Worm (Caenorhabditis elegans): ENCODE measurements around the gene mrps-9.

Gene mrps-9

DNA sequence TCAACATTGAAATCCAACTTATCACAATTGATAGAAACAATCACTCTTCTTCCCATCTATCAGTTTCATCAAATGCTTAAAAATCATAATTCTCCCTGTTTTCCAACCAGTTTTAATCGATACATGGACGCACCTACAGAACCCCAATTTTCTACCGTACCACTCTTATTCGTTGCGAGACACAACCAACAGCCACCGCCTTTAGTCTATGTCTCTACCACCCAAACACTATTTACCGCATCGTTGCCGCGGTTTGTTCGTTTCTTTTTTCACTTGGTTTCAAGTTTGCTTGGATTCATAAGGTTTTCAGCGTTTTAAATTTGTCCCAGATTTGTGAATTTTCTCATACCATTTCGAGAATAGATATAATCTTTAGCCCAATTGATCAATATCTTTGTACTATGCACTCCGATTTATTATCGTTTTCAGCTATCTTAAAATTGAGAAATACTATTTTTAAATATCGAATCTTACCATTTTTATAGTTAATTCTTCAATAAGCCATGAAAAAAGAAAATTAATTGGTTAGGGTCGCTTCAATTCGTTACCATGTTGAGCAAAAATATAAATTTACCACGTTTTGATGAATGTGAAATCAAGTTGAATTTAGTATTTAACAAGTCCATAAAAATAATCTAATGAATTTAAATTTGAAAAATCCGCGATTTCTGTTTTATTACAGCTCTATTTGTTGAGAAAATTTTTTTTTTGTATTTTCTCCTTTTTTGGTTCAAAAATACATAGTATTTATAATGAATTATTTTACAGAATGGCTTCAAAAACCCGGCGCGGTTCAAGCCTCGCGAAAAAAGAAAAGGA is 44.6 kb downstream of the mrps-9 start, which contains the start of gene F10E9.3:
F10E9.3 (plus strand) TSS at position 769 of the 819 bp plus-strand sequence.
- TF ChIP-seq unc-62 (GFP tag; optimal IDR thresholded peaks at IDR 0.05), result no peak

DNA sequence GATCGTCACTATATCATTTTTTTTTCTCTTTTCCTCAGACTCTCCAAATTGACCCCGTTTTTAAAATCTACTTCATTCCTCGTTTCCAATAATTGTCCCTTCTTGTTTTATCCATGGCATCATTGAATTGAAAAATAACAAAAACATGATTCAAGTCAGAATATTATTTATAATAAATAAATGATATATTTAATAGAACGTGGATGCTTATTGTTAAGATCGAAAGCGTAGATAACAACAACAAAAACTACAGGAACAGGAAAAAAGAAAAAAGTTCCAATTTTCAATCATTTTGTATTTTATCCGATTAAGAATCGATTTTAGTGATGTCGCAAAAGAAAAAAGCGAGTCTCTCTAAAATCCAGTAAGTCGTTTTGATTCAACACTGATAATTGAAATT is 46.5 kb downstream of the mrps-9 start, which contains the start of gene F10E9.2:
F10E9.2 (plus strand) TSS at position 301 of the 400 bp plus-strand sequence.
- no peak for TF ChIP-seq unc-62 (GFP tag; optimal IDR thresholded peaks at IDR 0.05)
